Fruit fly (Drosophila melanogaster) whole organism, prepupa: ENCODE measurements around the gene fru.

Source experiments
- CG10631 ChIP-seq: fragments of 200-800 bp; sonication (Bioruptor generic); optimal IDR thresholded peaks from 2 replicates; lab custom pipeline; 2016; ENCODE audit warnings: missing biosample characterization, missing genetic modification characterization
- CG6854 ChIP-seq: fragments of 200-800 bp; sonication (Bioruptor generic); optimal IDR thresholded peaks from 2 replicates; lab custom pipeline; 2017; ENCODE audit warnings: missing biosample characterization, mild to moderate bottlenecking, missing genetic modification characterization
- dsx ChIP-seq: fragments of 200-800 bp; optimal IDR thresholded peaks from 3 replicates; lab custom pipeline; 2019; ENCODE audit warnings: missing biosample characterization, mild to moderate bottlenecking, missing genetic modification characterization, moderate library complexity; ENCODE audit not compliant: poor library complexity, severe bottlenecking
- eg ChIP-seq: fragments of 200-800 bp; sonication (Bioruptor generic); IDR thresholded peaks from 3 replicates; pipeline ENCODE4 v1.3.6; 2022; ENCODE audit warnings: missing biosample characterization, missing genetic modification characterization
- net ChIP-seq: fragments of 200-800 bp; sonication (Bioruptor generic); optimal IDR thresholded peaks from 3 replicates; lab custom pipeline; 2016; ENCODE audit warnings: missing biosample characterization, missing genetic modification characterization
- salr ChIP-seq, 2 experiments: fragments of 200-800 bp; sonication (Bioruptor generic); optimal IDR thresholded peaks; 3 replicates each; lab custom pipeline; 2016 to 2018; ENCODE audit warnings: missing biosample characterization in 2 of 2, missing genetic modification characterization in 2 of 2, mild to moderate bottlenecking in 1 of 2

dm6 chr3R:18582236-18582635 is 36.9 kb upstream of the fru start:
- no peak for TF ChIP-seq CG10631 (GFP tag; lab: Kevin White, UChicago)
- TF ChIP-seq CG6854 (GFP tag; lab: Kevin White, UChicago), result no peak
- TF ChIP-seq dsx (GFP tag; lab: Kevin White, UChicago), result no peak
- TF ChIP-seq eg, result no peak
- TF ChIP-seq net (GFP tag; lab: Kevin White, UChicago), result no peak
- TF ChIP-seq salr (GFP tag; optimal IDR thresholded peaks at IDR 0.05; lab: Kevin White, UChicago), result no peak
